Worm (Caenorhabditis elegans) whole organism, L3 larva: ENCODE data around the gene btb-5.

Experiments
- R02D3.7 ChIP-seq: fragments of 150-350 bp; optimal IDR thresholded peaks from 2 replicates; lab custom pipeline; 2014; ENCODE audit warnings: missing biosample characterization, missing genetic modification characterization
- aly-2 ChIP-seq: fragments of 150-350 bp; optimal IDR thresholded peaks from 2 replicates; lab custom pipeline; 2014; ENCODE audit warnings: missing biosample characterization, missing genetic modification characterization
- ama-1 ChIP-seq: fragments of 150-350 bp; optimal IDR thresholded peaks from 2 replicates; lab custom pipeline; 2018
- elt-2 ChIP-seq: sonication (generic microtip); optimal IDR thresholded peaks from 2 replicates; lab custom pipeline; 2016; ENCODE audit warnings: missing genetic modification reagents, mild to moderate bottlenecking, missing genetic modification characterization, missing compliant biosample characterization
- fos-1 ChIP-seq: fragments of 150-350 bp; optimal IDR thresholded peaks from 2 replicates; lab custom pipeline; 2014; ENCODE audit warnings: missing biosample characterization, missing genetic modification characterization
- hmg-11 ChIP-seq: sonication (generic microtip); optimal IDR thresholded peaks from 2 replicates; lab custom pipeline; 2016; ENCODE audit warnings: missing genetic modification characterization, missing compliant biosample characterization
- mdl-1 ChIP-seq: fragments of 150-350 bp; optimal IDR thresholded peaks from 2 replicates; lab custom pipeline; 2014; ENCODE audit warnings: missing biosample characterization, missing genetic modification characterization
- mml-1 ChIP-seq: fragments of 150-350 bp; sonication (generic microtip); optimal IDR thresholded peaks from 3 replicates; lab custom pipeline; 2014; ENCODE audit warnings: missing biosample characterization, missing genetic modification characterization
- nhr-237 ChIP-seq: fragments of 150-350 bp; optimal IDR thresholded peaks from 2 replicates; lab custom pipeline; 2014; ENCODE audit warnings: missing biosample characterization, missing genetic modification characterization
- unc-62 ChIP-seq: fragments of 150-350 bp; sonication (generic microtip); optimal IDR thresholded peaks from 4 replicates; lab custom pipeline; 2014; ENCODE audit warnings: missing biosample characterization, missing genetic modification reagents, missing genetic modification characterization
- ztf-11 ChIP-seq: fragments of 150-350 bp; optimal IDR thresholded peaks from 2 replicates; lab custom pipeline; 2014; ENCODE audit warnings: missing biosample characterization, missing genetic modification characterization

DNA sequence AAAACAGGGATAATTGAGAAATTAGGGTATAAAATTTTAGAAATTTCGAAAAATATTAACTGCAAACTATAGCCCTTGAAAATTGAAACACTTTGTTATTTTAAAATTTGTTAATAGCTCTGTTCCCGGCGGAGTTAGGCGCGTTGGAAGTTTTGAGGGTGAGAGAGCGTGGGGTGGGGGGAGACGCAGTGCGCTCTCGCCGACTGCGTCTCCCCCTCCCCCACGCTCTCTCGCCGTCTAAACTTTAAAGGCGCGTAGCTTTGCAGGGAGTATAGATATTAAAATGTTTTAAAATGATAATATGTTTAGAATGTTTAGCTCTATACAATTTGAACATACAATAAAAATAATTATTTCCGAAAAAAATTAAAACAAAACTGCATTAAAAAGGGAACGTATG is 27.7 kb downstream of the btb-5 start:
- TF ChIP-seq fos-1 (tag; lab: Kevin White, UChicago) (no peak), mml-1 (tag; lab: Kevin White, UChicago) (no peak), elt-2 (tag; lab: Kevin White, UChicago) (no peak), mdl-1 (tag; lab: Kevin White, UChicago) (no peak), ama-1 (lab: Kevin White, UChicago) (no peak), unc-62 (GFP tag; lab: Kevin White, UChicago) (no peak), hmg-11 (no peak), aly-2 (tag; lab: Kevin White, UChicago) (no peak), ztf-11 (no peak), R02D3.7 (no peak), nhr-237 (tag; lab: Kevin White, UChicago) (no peak)
